Fruit fly (Drosophila melanogaster) whole organism, prepupa: Measurements from ENCODE around the gene CG42376.
A peak's percentile ranks its signal among the peaks of the same experiment; 100 is the strongest.

Experiments
- CG10669 ChIP-seq: fragments of 200-800 bp; sonication (Bioruptor generic); optimal IDR thresholded peaks from 3 replicates; lab custom pipeline; 2018; ENCODE audit warnings: missing biosample characterization, mild to moderate bottlenecking, missing genetic modification characterization, moderate library complexity
- CG11294 ChIP-seq: fragments of 200-800 bp; sonication (Bioruptor generic); IDR thresholded peaks from 2 replicates; pipeline ENCODE4 v1.3.6; 2022; ENCODE audit warnings: missing biosample characterization, missing genetic modification characterization
- CG11902 ChIP-seq: fragments of 200-800 bp; sonication (Bioruptor generic); optimal IDR thresholded peaks from 3 replicates; lab custom pipeline; 2016; ENCODE audit warnings: missing biosample characterization, missing genetic modification characterization
- CG15336 ChIP-seq: fragments of 200-800 bp; sonication (Bioruptor generic); IDR thresholded peaks from 2 replicates; pipeline ENCODE4 v1.3.6; 2022; ENCODE audit warnings: missing biosample characterization, missing genetic modification characterization
- CG1621 ChIP-seq: fragments of 200-800 bp; sonication (Bioruptor generic); optimal IDR thresholded peaks from 3 replicates; lab custom pipeline; 2018; ENCODE audit warnings: missing biosample characterization, mild to moderate bottlenecking, missing genetic modification characterization
- CG3032 ChIP-seq: fragments of 200-800 bp; optimal IDR thresholded peaks from 2 replicates; lab custom pipeline; 2019; ENCODE audit warnings: missing biosample characterization, mild to moderate bottlenecking, missing genetic modification characterization, moderate library complexity
- CG31627 ChIP-seq: fragments of 200-800 bp; sonication (Bioruptor generic); optimal IDR thresholded peaks from 3 replicates; lab custom pipeline; 2016; ENCODE audit warnings: missing biosample characterization, missing genetic modification characterization
- CG32006 ChIP-seq: fragments of 200-800 bp; sonication (Bioruptor generic); optimal IDR thresholded peaks from 3 replicates; lab custom pipeline; 2017; ENCODE audit warnings: missing biosample characterization, mild to moderate bottlenecking, missing genetic modification characterization
- CG34406 ChIP-seq: fragments of 200-800 bp; sonication (Bioruptor generic); optimal IDR thresholded peaks from 3 replicates; lab custom pipeline; 2016; ENCODE audit warnings: missing biosample characterization, missing genetic modification characterization
- CG3919 ChIP-seq: fragments of 200-800 bp; sonication (Bioruptor generic); optimal IDR thresholded peaks from 3 replicates; lab custom pipeline; 2016; ENCODE audit warnings: missing biosample characterization, missing genetic modification characterization
- CG6276 ChIP-seq: fragments of 200-800 bp; sonication (Bioruptor generic); optimal IDR thresholded peaks from 2 replicates; lab custom pipeline; 2017; ENCODE audit warnings: missing biosample characterization, mild to moderate bottlenecking, missing genetic modification characterization
- CG6792 ChIP-seq: fragments of 200-800 bp; sonication (Bioruptor generic); optimal IDR thresholded peaks from 3 replicates; lab custom pipeline; 2016; ENCODE audit warnings: missing biosample characterization, missing genetic modification characterization
- CG6808 ChIP-seq: fragments of 200-800 bp; sonication (Bioruptor generic); optimal IDR thresholded peaks from 3 replicates; lab custom pipeline; 2017; ENCODE audit warnings: missing biosample characterization, missing genetic modification characterization, mild to moderate bottlenecking, moderate library complexity, missing genetic modification reagents
- CG6854 ChIP-seq: fragments of 200-800 bp; sonication (Bioruptor generic); optimal IDR thresholded peaks from 2 replicates; lab custom pipeline; 2017; ENCODE audit warnings: missing biosample characterization, mild to moderate bottlenecking, missing genetic modification characterization
- CG7368 ChIP-seq: fragments of 200-800 bp; sonication (Bioruptor generic); optimal IDR thresholded peaks from 3 replicates; lab custom pipeline; 2016; ENCODE audit warnings: missing biosample characterization, missing genetic modification characterization
- CG8119 ChIP-seq: fragments of 200-800 bp; sonication (Bioruptor generic); IDR thresholded peaks from 3 replicates; pipeline ENCODE4 v1.3.6; 2022; ENCODE audit warnings: missing biosample characterization, missing genetic modification characterization
- CG8319 ChIP-seq: fragments of 200-800 bp; sonication (Bioruptor generic); optimal IDR thresholded peaks from 3 replicates; lab custom pipeline; 2016; ENCODE audit warnings: missing biosample characterization, missing genetic modification characterization
- CG9139 ChIP-seq: fragments of 200-800 bp; sonication (Bioruptor generic); optimal IDR thresholded peaks from 3 replicates; lab custom pipeline; 2017; ENCODE audit warnings: missing biosample characterization, mild to moderate bottlenecking, missing genetic modification characterization
- Eip78C ChIP-seq: fragments of 200-800 bp; sonication (Bioruptor generic); peaks from one replicate; lab custom pipeline; 2016; ENCODE audit warnings: missing biosample characterization, missing genetic modification characterization
- Ets21C ChIP-seq: fragments of 200-800 bp; sonication (Bioruptor generic); optimal IDR thresholded peaks from 3 replicates; lab custom pipeline; 2016; ENCODE audit warnings: missing biosample characterization, missing genetic modification characterization
- Gug ChIP-seq: fragments of 200-800 bp; sonication (Bioruptor generic); IDR thresholded peaks from 2 replicates; pipeline ENCODE4 v1.3.6; 2022; ENCODE audit warnings: missing biosample characterization, missing genetic modification characterization
- Hr38 ChIP-seq: sonication (Bioruptor generic); optimal IDR thresholded peaks from 2 replicates; lab custom pipeline; 2016; ENCODE audit warnings: missing biosample characterization, missing genetic modification characterization
- Lpt ChIP-seq: fragments of 200-800 bp; sonication (Bioruptor generic); optimal IDR thresholded peaks from 3 replicates; lab custom pipeline; 2016; ENCODE audit warnings: missing biosample characterization, missing genetic modification characterization
- Met ChIP-seq: fragments of 200-800 bp; sonication (Bioruptor generic); optimal IDR thresholded peaks from 3 replicates; lab custom pipeline; 2016; ENCODE audit warnings: missing biosample characterization, missing genetic modification characterization
- Smox ChIP-seq: fragments of 200-800 bp; sonication (Bioruptor generic); optimal IDR thresholded peaks from 3 replicates; lab custom pipeline; 2016; ENCODE audit warnings: missing biosample characterization, missing genetic modification characterization
- Sox102F ChIP-seq: fragments of 200-800 bp; sonication (Bioruptor generic); optimal IDR thresholded peaks from 2 replicates; lab custom pipeline; 2016; ENCODE audit warnings: missing biosample characterization, mild to moderate bottlenecking, missing genetic modification characterization
- Sox14 ChIP-seq: fragments of 200-800 bp; sonication (Bioruptor generic); optimal IDR thresholded peaks from 3 replicates; lab custom pipeline; 2016; ENCODE audit warnings: missing biosample characterization, missing genetic modification characterization
- achi ChIP-seq: fragments of 200-800 bp; sonication (Bioruptor generic); optimal IDR thresholded peaks from 3 replicates; lab custom pipeline; 2016; ENCODE audit warnings: missing biosample characterization, missing genetic modification characterization
- acj6 ChIP-seq: fragments of 200-800 bp; sonication (Bioruptor generic); optimal IDR thresholded peaks from 3 replicates; lab custom pipeline; 2016; ENCODE audit warnings: missing biosample characterization, missing genetic modification characterization
- cyc ChIP-seq: fragments of 200-800 bp; sonication (Bioruptor generic); optimal IDR thresholded peaks from 3 replicates; lab custom pipeline; 2016; ENCODE audit warnings: missing biosample characterization, missing genetic modification characterization
- dac ChIP-seq: fragments of 200-800 bp; sonication (Bioruptor generic); optimal IDR thresholded peaks from 2 replicates; lab custom pipeline; 2017; ENCODE audit warnings: missing biosample characterization, mild to moderate bottlenecking, missing genetic modification characterization
- dsx ChIP-seq: fragments of 200-800 bp; optimal IDR thresholded peaks from 3 replicates; lab custom pipeline; 2019; ENCODE audit warnings: missing biosample characterization, mild to moderate bottlenecking, missing genetic modification characterization, moderate library complexity; ENCODE audit not compliant: poor library complexity, severe bottlenecking
- esn ChIP-seq: fragments of 200-800 bp; sonication (Bioruptor generic); optimal IDR thresholded peaks from 2 replicates; lab custom pipeline; 2016; ENCODE audit warnings: missing biosample characterization, mild to moderate bottlenecking, missing genetic modification characterization, moderate library complexity
- fd59A ChIP-seq: fragments of 200-800 bp; sonication (Bioruptor generic); optimal IDR thresholded peaks from 2 replicates; lab custom pipeline; 2017; ENCODE audit warnings: missing biosample characterization, mild to moderate bottlenecking, missing genetic modification characterization, missing genetic modification reagents
- fd85E ChIP-seq: fragments of 200-800 bp; sonication (Bioruptor generic); optimal IDR thresholded peaks from 3 replicates; lab custom pipeline; 2016; ENCODE audit warnings: missing biosample characterization, missing genetic modification characterization
- lz ChIP-seq: fragments of 200-800 bp; sonication (Bioruptor generic); optimal IDR thresholded peaks from 3 replicates; lab custom pipeline; 2016; ENCODE audit warnings: missing biosample characterization, missing genetic modification characterization
- net ChIP-seq: fragments of 200-800 bp; sonication (Bioruptor generic); optimal IDR thresholded peaks from 3 replicates; lab custom pipeline; 2016; ENCODE audit warnings: missing biosample characterization, missing genetic modification characterization
- salr ChIP-seq, 2 experiments: fragments of 200-800 bp; sonication (Bioruptor generic); optimal IDR thresholded peaks; 3 replicates each; lab custom pipeline; 2016 to 2018; ENCODE audit warnings: missing biosample characterization in 2 of 2, missing genetic modification characterization in 2 of 2, mild to moderate bottlenecking in 1 of 2
- spab ChIP-seq: fragments of 200-800 bp; sonication (Bioruptor generic); optimal IDR thresholded peaks from 2 replicates; lab custom pipeline; 2017; ENCODE audit warnings: missing biosample characterization, mild to moderate bottlenecking, missing genetic modification characterization, missing genetic modification reagents
- ss ChIP-seq, 2 experiments: fragments of 200-800 bp; sonication (Bioruptor generic); optimal IDR thresholded peaks; 2 replicates in 1 of 2; 3 replicates in 1 of 2; lab custom pipeline; 2017 to 2018; ENCODE audit warnings: mild to moderate bottlenecking in 2 of 2, missing biosample characterization in 2 of 2, missing genetic modification characterization in 2 of 2, moderate library complexity in 1 of 2
- svp ChIP-seq: fragments of 200-800 bp; sonication (Bioruptor generic); peaks from one replicate; lab custom pipeline; 2016; ENCODE audit warnings: missing biosample characterization, missing genetic modification characterization
- topi ChIP-seq: fragments of 200-800 bp; sonication (Bioruptor generic); optimal IDR thresholded peaks from 3 replicates; lab custom pipeline; 2016; ENCODE audit warnings: missing biosample characterization, missing genetic modification characterization
- vri ChIP-seq: fragments of 200-800 bp; sonication (Bioruptor generic); optimal IDR thresholded peaks from 3 replicates; lab custom pipeline; 2016; ENCODE audit warnings: missing biosample characterization, mild to moderate bottlenecking, missing genetic modification characterization

CG42376 gene

DNA sequence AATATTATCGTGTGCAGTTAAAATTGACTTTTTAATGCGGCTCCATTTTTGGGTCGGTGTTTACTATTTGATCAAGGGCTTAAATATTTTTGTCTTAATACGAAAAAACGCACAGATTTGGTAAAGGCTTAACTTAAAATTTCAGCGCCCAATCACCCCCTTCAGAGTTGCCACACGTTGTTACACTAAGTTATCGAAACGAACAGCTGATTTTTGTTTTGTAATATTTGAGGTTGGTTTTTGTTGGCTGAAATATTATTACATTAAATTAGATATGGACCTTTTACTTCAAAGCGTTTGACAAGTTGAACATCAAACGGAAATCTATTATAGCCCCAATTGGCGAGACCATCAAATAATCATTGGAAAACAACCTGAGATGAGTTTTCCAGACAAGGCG, at the start of gene CG42376:
Gene CG42376 (plus strand): TSS at position 187 of the 400 bp plus-strand sequence.
- TF ChIP-seq CG15336, result no peak
- TF ChIP-seq CG8119, result no peak
- TF ChIP-seq cyc (GFP tag; lab: Kevin White, UChicago), result no peak
- no peak for TF ChIP-seq acj6 (GFP tag; lab: Kevin White, UChicago)
- TF ChIP-seq ss (GFP tag; optimal IDR thresholded peaks at IDR 0.05; lab: Kevin White, UChicago), result no peak
- TF ChIP-seq salr (GFP tag; optimal IDR thresholded peaks at IDR 0.05; lab: Kevin White, UChicago), result no peak
- TF ChIP-seq CG1621 (tag; lab: Kevin White, UChicago), result no peak
- TF ChIP-seq CG6808 (GFP tag; lab: Kevin White, UChicago), result no peak
- TF ChIP-seq spab (GFP tag; lab: Kevin White, UChicago), result no peak

DNA sequence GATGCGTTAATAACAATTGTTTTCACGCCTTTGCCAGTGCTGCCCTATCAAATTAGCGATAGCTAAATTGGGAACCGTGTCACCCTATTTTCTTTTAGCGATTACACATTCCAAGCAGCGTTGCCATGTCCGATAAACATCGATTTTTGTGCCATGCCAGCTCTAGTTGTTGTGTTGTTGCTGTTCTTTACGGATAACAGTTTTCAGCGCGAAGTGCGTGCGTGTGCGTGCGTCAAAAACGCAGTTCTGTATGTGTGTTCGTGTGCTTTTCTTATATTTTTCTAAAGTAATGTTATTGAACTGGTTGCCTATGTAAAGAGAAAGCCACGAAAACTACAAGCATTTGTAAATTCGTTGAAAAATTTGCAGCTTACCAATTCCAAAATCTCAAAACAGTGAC, 8.9 kb upstream of the CG42376 start, which contains the start of the genes CG3038 and G9a:
Gene CG3038 (minus strand): TSS at position 55 of the 400 bp plus-strand sequence.
Gene G9a (plus strand): TSS at position 177 of the 400 bp plus-strand sequence.
- TF ChIP-seq Sox102F (GFP tag; lab: Kevin White, UChicago) (no peak), Eip78C (GFP tag; lab: Kevin White, UChicago) (peak; percentile 42), CG31627 (GFP tag; lab: Kevin White, UChicago) (peak; percentile 22), lz (peak; percentile 5), vri (GFP tag; lab: Kevin White, UChicago) (peak; percentile 20), CG11294 (GFP tag; lab: Robert Waterston, UW) (no peak), CG3919 (GFP tag; lab: Kevin White, UChicago) (peak; percentile 5), CG6808 (GFP tag; lab: Kevin White, UChicago) (no peak), dac (GFP tag; lab: Kevin White, UChicago) (no peak), esn (GFP tag; lab: Kevin White, UChicago) (peak; percentile 36), CG1621 (tag; lab: Kevin White, UChicago) (peak; percentile 42), CG6854 (GFP tag; lab: Kevin White, UChicago) (peak; percentile 9), cyc (GFP tag; lab: Kevin White, UChicago) (peak; percentile 31), achi (GFP tag; lab: Kevin White, UChicago) (peak; percentile 19), CG10669 (GFP tag; lab: Kevin White, UChicago) (no peak), Sox14 (GFP tag; lab: Kevin White, UChicago) (peak; percentile 53), Lpt (GFP tag; lab: Kevin White, UChicago) (no peak), acj6 (GFP tag; lab: Kevin White, UChicago) (no peak), Smox (GFP tag; lab: Kevin White, UChicago) (no peak), dsx (peak; percentile 13), ss (GFP tag; optimal IDR thresholded peaks at IDR 0.05; lab: Kevin White, UChicago) (peak in 1 of 2 experiments; percentile 47)

DNA sequence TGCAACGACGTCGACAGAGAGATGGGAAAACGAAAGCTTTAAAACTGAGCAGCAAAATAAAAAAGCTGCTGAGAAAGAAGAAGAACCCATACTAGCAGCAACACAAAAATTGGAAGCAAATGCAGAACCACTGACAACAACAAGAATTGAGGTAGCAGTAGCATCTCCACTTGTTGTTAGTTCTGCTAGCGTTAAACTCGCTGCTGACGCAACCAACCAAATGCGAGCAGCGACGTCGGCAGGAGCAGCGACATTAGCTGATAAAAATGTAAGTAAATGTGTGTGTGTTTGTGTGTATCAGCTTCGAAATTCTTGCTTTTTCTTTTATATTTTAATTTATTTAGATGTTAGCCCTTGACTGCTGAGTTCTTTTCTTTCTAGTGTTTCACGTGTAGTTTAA, 7.3 kb upstream of the CG42376 start:
- TF ChIP-seq CG6854 (GFP tag; lab: Kevin White, UChicago) (peak; percentile 41), CG6792 (GFP tag; lab: Kevin White, UChicago) (no peak), CG8319 (GFP tag; lab: Kevin White, UChicago) (no peak), Gug (GFP tag; lab: Robert Waterston, UW) (no peak)

DNA sequence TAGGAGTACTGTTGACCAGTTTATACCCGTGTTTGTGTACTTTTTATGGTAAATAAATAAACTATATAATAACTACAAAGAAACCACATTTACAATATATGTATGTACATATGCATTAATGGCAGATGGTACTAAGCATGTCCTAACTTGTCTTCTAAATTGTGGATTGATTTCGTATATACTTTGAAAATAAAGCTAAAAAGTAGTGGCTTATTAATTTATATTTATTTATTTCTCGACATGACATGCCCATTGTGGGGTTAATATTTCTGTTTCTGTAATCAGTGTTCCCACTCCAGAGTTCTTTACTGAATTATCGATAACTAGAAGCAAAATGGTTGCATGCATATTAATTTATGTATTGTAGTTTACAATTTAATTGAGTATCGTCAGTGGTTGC, 693 bp downstream of the CG42376 start, which contains the start of gene cin:
Gene cin (plus strand): TSS at position 306 of the 400 bp plus-strand sequence.
- TF ChIP-seq CG7368 (GFP tag; lab: Kevin White, UChicago) (peak; percentile 7), salr (GFP tag; optimal IDR thresholded peaks at IDR 0.05; lab: Kevin White, UChicago) (peak in 1 of 2 experiments; percentile 10), Met (GFP tag; lab: Kevin White, UChicago) (peak; percentile 73), CG3032 (peak; percentile 72), svp (GFP tag; lab: Kevin White, UChicago) (no peak), spab (GFP tag; lab: Kevin White, UChicago) (no peak), Ets21C (GFP tag; lab: Kevin White, UChicago) (peak; percentile 33), Hr38 (GFP tag; lab: Kevin White, UChicago) (no peak), achi (GFP tag; lab: Kevin White, UChicago) (peak; percentile 74), Gug (GFP tag; lab: Robert Waterston, UW) (peak; percentile 50; the same call in 1 of the 2 replicates), CG11902 (GFP tag; lab: Kevin White, UChicago) (peak; percentile 18), fd59A (GFP tag; lab: Kevin White, UChicago) (no peak), CG10669 (GFP tag; lab: Kevin White, UChicago) (peak; percentile 63), CG9139 (peak; percentile 34), topi (peak; percentile 79), vri (GFP tag; lab: Kevin White, UChicago) (peak; percentile 35), ss (GFP tag; optimal IDR thresholded peaks at IDR 0.05; lab: Kevin White, UChicago) (peak in 1 of 2 experiments; percentile 69), CG6276 (GFP tag; lab: Kevin White, UChicago) (no peak), CG31627 (GFP tag; lab: Kevin White, UChicago) (peak; percentile 57), CG15336 (peak; percentile 73), net (GFP tag; lab: Kevin White, UChicago) (no peak), CG34406 (GFP tag; lab: Kevin White, UChicago) (peak; percentile 71), CG8319 (GFP tag; lab: Kevin White, UChicago) (peak; percentile 42), fd85E (peak; percentile 10), CG6808 (GFP tag; lab: Kevin White, UChicago) (peak; percentile 53), Lpt (GFP tag; lab: Kevin White, UChicago) (peak; percentile 44), CG32006 (peak; percentile 62)
